Fruit fly (Drosophila melanogaster): ENCODE measurements around the gene CG31064.

CG31064 gene

dm6 chr3R:27217465-27218059 is 21.3 kb downstream of the CG31064 start (continued):
- TF ChIP-seq Mio (GFP tag; optimal IDR thresholded peaks at IDR 0.05) (no peak), ey (GFP tag; optimal IDR thresholded peaks at IDR 0.05) (peak; percentile 66), foxo (GFP tag; optimal IDR thresholded peaks at IDR 0.05) (peak in 1 of 2 experiments; percentile 67), CG32264 (GFP tag; optimal IDR thresholded peaks at IDR 0.05) (no peak), Dif (GFP tag; optimal IDR thresholded peaks at IDR 0.05; ENCODE audit: partially characterized antibody) (no peak), dmrt93B (GFP tag; optimal IDR thresholded peaks at IDR 0.05) (peak; percentile 35), Myc (optimal IDR thresholded peaks at IDR 0.05) (no peak), fru (GFP tag; optimal IDR thresholded peaks at IDR 0.05) (peak; percentile 76), Dfd (GFP tag; optimal IDR thresholded peaks at IDR 0.05) (no peak), OdsH (GFP tag; optimal IDR thresholded peaks at IDR 0.05) (peak; percentile 75)

- TF ChIP-seq CrebA (GFP tag; optimal IDR thresholded peaks at IDR 0.05; ENCODE audit: borderline replicate concordance) (no peak), fru (GFP tag; optimal IDR thresholded peaks at IDR 0.05) (no peak), dmrt93B (GFP tag; optimal IDR thresholded peaks at IDR 0.05) (peak; percentile 6), woc (GFP tag; optimal IDR thresholded peaks at IDR 0.05) (peak; percentile 47), h (GFP tag; optimal IDR thresholded peaks at IDR 0.05) (peak; percentile 0)
Observed at dm6 chr3R:27214949-27215348, 23.9 kb downstream of the CG31064 start.

- TF ChIP-seq jim (GFP tag; optimal IDR thresholded peaks at IDR 0.05): no peak
- TF ChIP-seq Rel (GFP tag; optimal IDR thresholded peaks at IDR 0.05): no peak
- TF ChIP-seq Rel (tag; optimal IDR thresholded peaks at IDR 0.05): no peak
- TF ChIP-seq Hnf4 (GFP tag; optimal IDR thresholded peaks at IDR 0.05): no peak
- TF ChIP-seq HLH106 (tag; optimal IDR thresholded peaks at IDR 0.05): no peak
- TF ChIP-seq Dif (GFP tag; optimal IDR thresholded peaks at IDR 0.05; ENCODE audit: partially characterized antibody): no peak
- TF ChIP-seq lola (GFP tag; optimal IDR thresholded peaks at IDR 0.05): no peak
- TF ChIP-seq pan (optimal IDR thresholded peaks at IDR 0.05): no peak
- TF ChIP-seq tai (GFP tag; optimal IDR thresholded peaks at IDR 0.05): no peak
- TF ChIP-seq OdsH (GFP tag; optimal IDR thresholded peaks at IDR 0.05): no peak
- no peak for TF ChIP-seq sv (GFP tag; optimal IDR thresholded peaks at IDR 0.05)
- no peak for TF ChIP-seq usp (GFP tag; optimal IDR thresholded peaks at IDR 0.05)
- no peak for TF ChIP-seq foxo (GFP tag; optimal IDR thresholded peaks at IDR 0.05)
- TF ChIP-seq psq (GFP tag; optimal IDR thresholded peaks at IDR 0.05): no peak
- no peak for TF ChIP-seq dsf (GFP tag; optimal IDR thresholded peaks at IDR 0.05; ENCODE audit: borderline replicate concordance)
Observed at dm6 chr3R:27212979-27213580, 25.8 kb downstream of the CG31064 start.

- TF ChIP-seq woc (GFP tag; optimal IDR thresholded peaks at IDR 0.05): no peak
- no peak for TF ChIP-seq h (GFP tag; optimal IDR thresholded peaks at IDR 0.05)
- TF ChIP-seq OdsH (GFP tag; optimal IDR thresholded peaks at IDR 0.05): no peak
- TF ChIP-seq usp (GFP tag; optimal IDR thresholded peaks at IDR 0.05): no peak
- no peak for TF ChIP-seq pan (optimal IDR thresholded peaks at IDR 0.05)
- no peak for TF ChIP-seq Jra (GFP tag; optimal IDR thresholded peaks at IDR 0.05)
- TF ChIP-seq sv (GFP tag; optimal IDR thresholded peaks at IDR 0.05): no peak
- no peak for TF ChIP-seq dsf (GFP tag; optimal IDR thresholded peaks at IDR 0.05; ENCODE audit: borderline replicate concordance)
- no peak for TF ChIP-seq sage (GFP tag; optimal IDR thresholded peaks at IDR 0.05)
- no peak for TF ChIP-seq Vsx2 (GFP tag; optimal IDR thresholded peaks at IDR 0.05; ENCODE audit: partially characterized antibody)
- no peak for TF ChIP-seq foxo (GFP tag; optimal IDR thresholded peaks at IDR 0.05)
- TF ChIP-seq Myc (optimal IDR thresholded peaks at IDR 0.05): no peak
- TF ChIP-seq Rel (GFP tag; optimal IDR thresholded peaks at IDR 0.05): no peak
- no peak for TF ChIP-seq Rel (tag; optimal IDR thresholded peaks at IDR 0.05)
- TF ChIP-seq Mio (GFP tag; optimal IDR thresholded peaks at IDR 0.05): no peak
- TF ChIP-seq Sp1 (GFP tag; optimal IDR thresholded peaks at IDR 0.05): no peak
- no peak for TF ChIP-seq psq (GFP tag; optimal IDR thresholded peaks at IDR 0.05)
- no peak for TF ChIP-seq GATAd (GFP tag; optimal IDR thresholded peaks at IDR 0.05)
Observed at dm6 chr3R:27209561-27210275, 29.2 kb downstream of the CG31064 start.

Data from whole organism, wandering third instar larva.